Fruit fly (Drosophila melanogaster) whole organism, adult: ENCODE data around the gene CG43740.

Experiments used
- CG11617 ChIP-seq: fragments of 200-800 bp; sonication (Bioruptor generic); optimal IDR thresholded peaks from 2 replicates; lab custom pipeline; 2017; ENCODE audit warnings: mild to moderate bottlenecking, missing biosample characterization, missing genetic modification reagents, missing genetic modification characterization
- CG12768 ChIP-seq: fragments of 200-800 bp; sonication (Bioruptor generic); optimal IDR thresholded peaks from 2 replicates; lab custom pipeline; 2017; ENCODE audit warnings: missing biosample characterization, missing genetic modification characterization, mild to moderate bottlenecking, moderate library complexity, missing genetic modification reagents
- CG14711 ChIP-seq: fragments of 200-800 bp; sonication (Bioruptor generic); optimal IDR thresholded peaks from 2 replicates; lab custom pipeline; 2018; ENCODE audit warnings: missing biosample characterization, mild to moderate bottlenecking, missing genetic modification characterization, moderate library complexity
- CG33017 ChIP-seq: fragments of 200-800 bp; sonication (Bioruptor generic); optimal IDR thresholded peaks from 2 replicates; lab custom pipeline; 2018; ENCODE audit warnings: missing biosample characterization, mild to moderate bottlenecking, missing genetic modification characterization, moderate library complexity
- CG5204 ChIP-seq: fragments of 200-800 bp; sonication (Bioruptor generic); optimal IDR thresholded peaks from 2 replicates; lab custom pipeline; 2016; ENCODE audit warnings: missing biosample characterization, missing genetic modification characterization
- CG7101 ChIP-seq: fragments of 200-800 bp; sonication (Bioruptor generic); optimal IDR thresholded peaks from 2 replicates; lab custom pipeline; 2018; ENCODE audit warnings: missing biosample characterization, mild to moderate bottlenecking, missing genetic modification characterization, moderate library complexity
- Clk ChIP-seq: fragments of 200-800 bp; sonication (Bioruptor generic); optimal IDR thresholded peaks from 2 replicates; lab custom pipeline; 2017; ENCODE audit warnings: missing biosample characterization, missing genetic modification characterization
- Hr96 ChIP-seq: fragments of 200-800 bp; sonication (Bioruptor generic); optimal IDR thresholded peaks from 2 replicates; lab custom pipeline; 2016; ENCODE audit warnings: missing biosample characterization, missing genetic modification characterization
- Mnt ChIP-seq: fragments of 200-800 bp; sonication (Bioruptor generic); optimal IDR thresholded peaks from 2 replicates; lab custom pipeline; 2016; ENCODE audit warnings: missing biosample characterization, mild to moderate bottlenecking, missing genetic modification characterization
- cnc ChIP-seq, 2 experiments: fragments of >200 bp; optimal IDR thresholded peaks; 2 replicates each; lab custom pipeline; 2017
- kay ChIP-seq: fragments of 200-800 bp; sonication (Bioruptor generic); peaks from one replicate; lab custom pipeline; 2016; ENCODE audit warnings: missing biosample characterization, missing genetic modification characterization, borderline replicate concordance
- ovo ChIP-seq: fragments of 200-800 bp; sonication (Bioruptor generic); optimal IDR thresholded peaks from 2 replicates; lab custom pipeline; 2016; ENCODE audit warnings: missing biosample characterization, missing genetic modification characterization
- pad ChIP-seq: fragments of 200-800 bp; sonication (Bioruptor generic); optimal IDR thresholded peaks from 3 replicates; lab custom pipeline; 2017; ENCODE audit warnings: missing biosample characterization, missing genetic modification characterization, mild to moderate bottlenecking, moderate library complexity, missing genetic modification reagents

dm6 chrX:10386810-10387340, 53.4 kb downstream of the CG43740 start:
- TF ChIP-seq CG11617 (GFP tag; lab: Kevin White, UChicago): no peak
- TF ChIP-seq Hr96: no peak
- TF ChIP-seq cnc (optimal IDR thresholded peaks at IDR 0.05; lab: Kevin White, UChicago): no peak
- TF ChIP-seq pad (GFP tag; lab: Kevin White, UChicago): no peak
- no peak for TF ChIP-seq ovo (GFP tag; lab: Kevin White, UChicago)
- TF ChIP-seq kay (GFP tag; lab: Kevin White, UChicago): peak; percentile 7
- TF ChIP-seq Mnt (GFP tag; lab: Kevin White, UChicago): no peak
- no peak for TF ChIP-seq CG33017 (tag; lab: Kevin White, UChicago)
- no peak for TF ChIP-seq CG14711 (tag; lab: Kevin White, UChicago)
- no peak for TF ChIP-seq CG5204 (GFP tag; lab: Kevin White, UChicago)
- TF ChIP-seq CG12768: no peak
- TF ChIP-seq Clk (GFP tag; lab: Kevin White, UChicago): no peak
- no peak for TF ChIP-seq CG7101 (tag; lab: Kevin White, UChicago)
